Worm (Caenorhabditis elegans): ENCODE results near the gene nspc-20.
A peak's percentile ranks its signal among the peaks of the same experiment; 100 is the strongest.

Gene nspc-20

DNA sequence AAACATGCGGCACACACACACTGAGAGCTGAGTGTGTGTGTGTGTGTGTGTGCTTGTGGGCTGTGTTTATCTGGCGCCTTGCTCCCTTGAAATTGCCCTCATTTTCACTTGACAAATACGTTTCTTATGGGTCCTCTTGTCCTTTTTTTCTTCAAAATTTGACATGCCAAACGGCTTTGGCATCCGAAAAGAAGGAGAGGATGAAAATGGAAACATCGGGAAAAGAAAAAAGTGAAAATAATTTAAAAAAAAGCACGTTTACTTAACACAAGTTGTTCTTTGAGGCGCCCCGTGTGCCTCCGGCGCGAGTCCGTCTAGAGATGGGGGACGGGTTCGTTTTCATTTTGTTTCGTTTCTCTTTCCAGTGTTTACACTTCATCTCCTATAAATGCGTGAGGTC is 34.9 kb downstream of the nspc-20 start:
- TF ChIP-seq ztf-23 (GFP tag; IDR thresholded peaks at IDR 0.05) (no peak), med-1 (GFP tag; optimal IDR thresholded peaks at IDR 0.05; ENCODE audit: insufficient read depth) (no peak), cog-1 (tag; optimal IDR thresholded peaks at IDR 0.05) (no peak), ref-1 (GFP tag; conservative IDR thresholded peaks at IDR 0.05) (no peak), T22C8.4 (GFP tag; IDR thresholded peaks at IDR 0.05) (no peak), flt-1 (GFP tag; IDR thresholded peaks at IDR 0.05) (no peak)

DNA sequence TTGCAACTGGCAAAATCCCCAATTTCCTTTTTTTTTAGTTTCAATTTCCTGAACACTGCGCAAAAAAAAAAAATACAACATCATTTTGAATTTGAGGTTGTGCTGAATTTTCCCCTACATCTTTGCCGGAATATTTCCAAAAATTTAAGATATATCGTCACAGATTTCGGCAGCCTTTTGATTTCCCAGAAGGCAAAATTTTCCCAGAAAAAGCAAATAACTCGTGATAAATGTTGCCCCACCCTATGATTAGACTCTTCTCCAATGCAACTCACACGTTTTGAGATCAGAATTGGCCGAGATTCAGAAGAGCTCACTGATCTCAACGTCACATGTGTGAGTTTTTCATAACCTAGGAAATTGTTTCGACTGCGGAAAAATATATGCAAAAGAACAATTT is 37.6 kb downstream of the nspc-20 start:
- no peak for TF ChIP-seq ref-1 (GFP tag; conservative IDR thresholded peaks at IDR 0.05)
- no peak for TF ChIP-seq T22C8.4 (GFP tag; IDR thresholded peaks at IDR 0.05)
- no peak for TF ChIP-seq ztf-29 (GFP tag; IDR thresholded peaks at IDR 0.05)
- TF ChIP-seq klf-2 (GFP tag; conservative IDR thresholded peaks at IDR 0.05) = no peak
- TF ChIP-seq ztf-23 (GFP tag; IDR thresholded peaks at IDR 0.05) = no peak
- TF ChIP-seq tab-1 (GFP tag; IDR thresholded peaks at IDR 0.05) = no peak
- no peak for TF ChIP-seq cog-1 (tag; optimal IDR thresholded peaks at IDR 0.05)
- TF ChIP-seq flt-1 (GFP tag; IDR thresholded peaks at IDR 0.05) = no peak

DNA sequence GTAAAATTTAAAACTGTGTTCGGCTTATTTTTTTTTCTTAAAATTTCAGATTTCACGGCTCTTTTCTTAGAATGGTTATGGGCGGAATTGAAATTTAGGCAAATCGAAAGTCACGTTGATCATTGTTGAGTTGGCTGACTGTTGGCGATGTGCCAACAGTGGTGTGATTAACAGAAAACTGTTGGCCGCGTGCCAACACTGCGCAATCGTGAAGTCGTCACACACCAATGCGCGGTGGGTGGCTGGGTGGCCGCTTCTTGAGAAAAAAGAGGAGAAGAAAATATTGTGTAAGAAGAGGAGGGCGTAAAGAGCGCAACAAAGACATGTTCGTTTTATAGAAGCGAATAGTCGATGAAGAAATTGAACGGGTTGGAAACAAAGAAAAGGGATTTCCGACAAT is 38.9 kb downstream of the nspc-20 start:
- TF ChIP-seq flt-1 (GFP tag; IDR thresholded peaks at IDR 0.05) (peak; percentile 36; the same call in 1 of the 2 replicates), ztf-23 (GFP tag; IDR thresholded peaks at IDR 0.05) (0 out of 2 replicates have a peak, but pooled peaks have one; percentile 54), klf-2 (GFP tag; conservative IDR thresholded peaks at IDR 0.05) (no peak)

DNA sequence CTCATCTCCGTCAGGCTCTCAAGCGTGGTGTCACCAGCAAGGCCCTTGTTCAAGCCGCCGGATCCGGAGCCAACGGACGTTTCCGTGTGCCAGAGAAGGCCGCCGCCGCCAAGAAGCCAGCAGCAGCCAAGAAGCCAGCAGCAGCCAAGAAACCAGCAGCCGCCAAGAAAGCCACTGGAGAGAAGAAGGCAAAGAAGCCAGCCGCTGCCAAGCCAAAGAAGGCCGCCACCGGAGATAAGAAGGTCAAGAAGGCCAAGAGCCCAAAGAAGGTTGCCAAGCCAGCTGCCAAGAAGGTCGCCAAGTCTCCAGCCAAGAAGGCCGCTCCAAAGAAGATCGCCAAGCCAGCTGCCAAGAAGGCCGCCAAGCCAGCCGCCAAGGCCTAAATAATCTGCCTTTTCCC is 39.5 kb downstream of the nspc-20 start:
- TF ChIP-seq ztf-23 (GFP tag; IDR thresholded peaks at IDR 0.05) (0 out of 2 replicates have a peak, but pooled peaks have one; percentile 8), klf-2 (GFP tag; conservative IDR thresholded peaks at IDR 0.05) (no peak)

DNA sequence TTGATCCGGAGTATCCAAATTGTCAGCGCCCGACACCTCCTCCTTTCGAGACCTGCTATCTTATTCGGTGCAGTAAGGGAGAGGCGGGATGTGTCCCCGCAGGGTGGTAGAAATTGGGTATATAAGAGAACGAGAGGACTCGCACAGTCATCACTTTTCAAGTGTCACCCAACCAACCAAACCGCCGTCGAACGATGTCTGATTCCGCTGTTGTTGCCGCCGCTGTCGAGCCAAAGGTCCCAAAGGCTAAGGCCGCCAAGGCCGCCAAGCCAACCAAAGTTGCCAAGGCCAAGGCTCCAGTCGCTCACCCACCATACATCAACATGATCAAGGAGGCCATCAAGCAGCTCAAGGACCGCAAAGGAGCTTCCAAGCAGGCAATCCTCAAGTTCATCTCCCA is 40.1 kb downstream of the nspc-20 start, which contains the start of gene his-24:
Gene his-24, plus strand, starts transcription at position 150 of the 400 bp plus-strand sequence.
- TF ChIP-seq tab-1 (GFP tag; IDR thresholded peaks at IDR 0.05) = peak; percentile 45; the same call in 1 of the 2 replicates
- TF ChIP-seq med-1 (GFP tag; optimal IDR thresholded peaks at IDR 0.05; ENCODE audit: insufficient read depth) = no peak
- peak; percentile 83 for TF ChIP-seq flt-1 (GFP tag; IDR thresholded peaks at IDR 0.05)
- TF ChIP-seq T22C8.4 (GFP tag; IDR thresholded peaks at IDR 0.05) = 0 out of 2 replicates have a peak, but pooled peaks have one; percentile 36
- TF ChIP-seq ztf-23 (GFP tag; IDR thresholded peaks at IDR 0.05) = peak; percentile 71; the same call in 1 of the 2 replicates
- TF ChIP-seq ztf-29 (GFP tag; IDR thresholded peaks at IDR 0.05) = no peak
- peak; percentile 72 for TF ChIP-seq cog-1 (tag; optimal IDR thresholded peaks at IDR 0.05)
- peak; percentile 47; the same call in 1 of the 2 replicates for TF ChIP-seq klf-2 (GFP tag; conservative IDR thresholded peaks at IDR 0.05)
- TF ChIP-seq ref-1 (GFP tag; conservative IDR thresholded peaks at IDR 0.05) = no peak

DNA sequence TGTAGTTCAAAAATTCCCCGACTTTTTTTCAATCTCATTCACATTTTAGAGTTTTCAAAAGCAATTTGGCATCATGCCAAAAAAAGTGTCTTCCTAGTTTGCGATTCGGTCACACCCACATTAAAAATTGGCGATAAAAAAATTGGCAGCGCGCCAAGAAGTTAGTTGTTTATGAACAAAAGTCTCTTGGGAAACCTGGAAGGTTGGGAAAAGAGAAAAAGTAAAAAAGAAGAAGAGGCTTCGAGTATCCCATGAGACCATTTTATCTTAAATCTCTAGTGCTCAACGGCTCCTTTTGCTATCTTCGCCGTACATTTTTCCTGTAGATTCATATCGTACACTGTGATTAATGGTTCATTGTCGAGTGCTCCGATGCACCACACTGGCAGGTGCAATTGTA is 42.2 kb downstream of the nspc-20 start:
- TF ChIP-seq klf-2 (GFP tag; conservative IDR thresholded peaks at IDR 0.05) = no peak
- TF ChIP-seq cog-1 (tag; optimal IDR thresholded peaks at IDR 0.05) = no peak
- TF ChIP-seq tab-1 (GFP tag; IDR thresholded peaks at IDR 0.05) = no peak
- TF ChIP-seq ztf-29 (GFP tag; IDR thresholded peaks at IDR 0.05) = no peak
- TF ChIP-seq med-1 (GFP tag; optimal IDR thresholded peaks at IDR 0.05; ENCODE audit: insufficient read depth) = no peak
- no peak for TF ChIP-seq T22C8.4 (GFP tag; IDR thresholded peaks at IDR 0.05)
- TF ChIP-seq ref-1 (GFP tag; conservative IDR thresholded peaks at IDR 0.05) = no peak
- TF ChIP-seq flt-1 (GFP tag; IDR thresholded peaks at IDR 0.05) = no peak
- TF ChIP-seq ztf-23 (GFP tag; IDR thresholded peaks at IDR 0.05) = no peak

DNA sequence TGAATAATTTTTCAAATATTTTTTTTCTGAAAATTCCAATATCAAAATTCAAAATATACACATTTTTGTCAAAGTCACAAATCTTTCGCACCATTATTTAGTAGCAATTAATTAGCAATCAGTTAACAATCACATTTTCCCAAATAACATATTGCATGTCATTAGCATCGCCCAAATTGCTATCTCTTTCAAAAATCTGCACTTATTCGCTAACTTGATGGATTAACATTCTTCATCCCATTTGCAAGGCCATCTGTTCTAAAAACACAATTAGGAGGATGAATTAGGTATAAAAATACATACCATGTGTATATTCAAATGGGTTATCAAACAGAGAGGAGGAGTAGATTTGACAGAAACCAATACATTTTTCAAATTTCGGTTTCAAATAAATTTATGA is 42.7 kb downstream of the nspc-20 start:
- TF ChIP-seq ztf-23 (GFP tag; IDR thresholded peaks at IDR 0.05) (no peak), klf-2 (GFP tag; conservative IDR thresholded peaks at IDR 0.05) (no peak), ztf-29 (GFP tag; IDR thresholded peaks at IDR 0.05) (no peak), tab-1 (GFP tag; IDR thresholded peaks at IDR 0.05) (no peak), med-1 (GFP tag; optimal IDR thresholded peaks at IDR 0.05; ENCODE audit: insufficient read depth) (no peak), flt-1 (GFP tag; IDR thresholded peaks at IDR 0.05) (no peak), cog-1 (tag; optimal IDR thresholded peaks at IDR 0.05) (no peak), ref-1 (GFP tag; conservative IDR thresholded peaks at IDR 0.05) (no peak), T22C8.4 (GFP tag; IDR thresholded peaks at IDR 0.05) (no peak)

DNA sequence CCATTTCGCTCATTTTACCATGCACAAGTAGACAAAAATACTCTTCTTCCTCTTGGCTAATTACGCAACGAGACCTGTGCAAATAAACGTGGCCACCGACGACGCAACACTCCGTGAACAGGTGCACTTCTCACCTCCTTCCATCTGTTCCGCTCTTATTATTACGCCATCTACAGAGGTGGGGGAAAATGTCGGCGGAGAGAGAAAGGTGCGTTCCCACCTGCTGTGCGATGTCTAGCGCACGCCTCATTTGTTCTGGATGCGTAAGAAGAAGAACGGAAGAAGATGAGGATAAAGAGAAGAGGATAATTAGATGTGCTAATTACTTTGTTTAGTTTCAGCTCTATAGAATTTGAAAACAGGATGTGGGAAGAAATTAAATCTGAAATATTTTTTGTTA is 43.5 kb downstream of the nspc-20 start:
- TF ChIP-seq cog-1 (tag; optimal IDR thresholded peaks at IDR 0.05) (peak; percentile 17), flt-1 (GFP tag; IDR thresholded peaks at IDR 0.05) (peak; percentile 70; the same call in 1 of the 2 replicates), klf-2 (GFP tag; conservative IDR thresholded peaks at IDR 0.05) (no peak)

DNA sequence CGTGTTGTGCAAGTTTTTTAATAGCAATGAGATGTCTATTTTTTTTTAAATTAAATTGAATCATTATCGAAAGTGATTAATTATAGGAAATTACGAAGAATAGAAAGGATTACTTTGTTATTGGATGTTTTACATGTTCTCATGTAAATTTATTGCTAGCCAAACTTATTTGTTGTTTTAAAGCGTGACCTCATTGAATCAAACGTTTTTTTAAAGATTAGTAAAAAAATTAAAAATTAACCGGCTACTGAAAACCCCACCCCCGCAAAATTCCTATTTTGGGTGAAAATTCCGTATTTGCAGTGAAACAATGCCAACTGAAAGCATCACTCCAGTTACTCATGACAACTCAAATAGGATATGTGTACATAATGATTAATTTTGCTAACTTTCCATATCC is 45.2 kb downstream of the nspc-20 start, which contains the start of gene M163.8:
Gene M163.8, plus strand, starts transcription at position 301 of the 400 bp plus-strand sequence.
- TF ChIP-seq T22C8.4 (GFP tag; IDR thresholded peaks at IDR 0.05) = no peak
- TF ChIP-seq flt-1 (GFP tag; IDR thresholded peaks at IDR 0.05) = no peak
- no peak for TF ChIP-seq ztf-29 (GFP tag; IDR thresholded peaks at IDR 0.05)
- no peak for TF ChIP-seq ref-1 (GFP tag; conservative IDR thresholded peaks at IDR 0.05)
- TF ChIP-seq klf-2 (GFP tag; conservative IDR thresholded peaks at IDR 0.05) = no peak
- no peak for TF ChIP-seq cog-1 (tag; optimal IDR thresholded peaks at IDR 0.05)
- no peak for TF ChIP-seq ztf-23 (GFP tag; IDR thresholded peaks at IDR 0.05)
- no peak for TF ChIP-seq med-1 (GFP tag; optimal IDR thresholded peaks at IDR 0.05; ENCODE audit: insufficient read depth)
- TF ChIP-seq tab-1 (GFP tag; IDR thresholded peaks at IDR 0.05) = no peak

DNA sequence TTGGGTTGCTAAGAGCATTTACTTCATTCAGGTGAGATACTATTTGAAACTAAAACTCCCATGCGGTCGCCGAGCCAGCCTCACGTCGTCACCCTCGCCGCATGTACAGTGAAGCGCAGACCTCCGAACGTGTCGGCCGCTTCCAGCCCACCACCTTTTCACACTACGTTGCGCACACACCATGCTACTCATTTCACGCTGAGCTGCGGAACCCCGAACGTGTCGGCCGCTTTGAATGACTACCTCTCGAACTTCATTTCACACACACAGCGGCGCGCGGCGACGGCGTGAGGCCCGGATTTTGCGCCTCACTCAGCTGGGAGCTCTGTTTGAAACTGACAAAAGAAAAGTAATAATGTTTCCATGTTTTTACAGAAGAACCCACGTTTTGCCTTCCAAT is 48.4 kb downstream of the nspc-20 start:
- no peak for TF ChIP-seq T22C8.4 (GFP tag; IDR thresholded peaks at IDR 0.05)
- no peak for TF ChIP-seq ref-1 (GFP tag; conservative IDR thresholded peaks at IDR 0.05)
- no peak for TF ChIP-seq ztf-29 (GFP tag; IDR thresholded peaks at IDR 0.05)

DNA sequence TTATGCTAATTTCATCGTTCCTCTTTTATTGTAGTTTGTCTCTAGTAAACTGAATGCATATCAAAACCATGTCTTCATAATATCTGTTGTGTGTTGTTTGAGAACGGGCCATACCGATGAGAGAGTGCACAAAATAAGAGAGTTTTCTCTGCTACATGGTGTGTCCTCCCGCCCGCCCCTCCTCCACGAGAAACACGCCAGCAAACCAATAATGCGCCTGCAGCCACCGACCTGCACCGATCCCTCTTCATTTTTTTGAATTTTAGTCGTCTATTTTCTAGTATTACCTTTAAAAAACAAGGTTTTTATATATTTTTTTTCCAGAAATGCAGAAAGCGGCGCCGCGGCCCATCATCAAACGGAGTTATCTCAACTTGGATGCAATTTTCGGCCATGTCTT is 49.8 kb downstream of the nspc-20 start, which contains the start of gene gfi-3:
Gene gfi-3, plus strand, starts transcription at position 325 of the 400 bp plus-strand sequence.
- no peak for TF ChIP-seq ref-1 (GFP tag; conservative IDR thresholded peaks at IDR 0.05)
- TF ChIP-seq ztf-23 (GFP tag; IDR thresholded peaks at IDR 0.05) = peak; percentile 81
- no peak for TF ChIP-seq klf-2 (GFP tag; conservative IDR thresholded peaks at IDR 0.05)
- TF ChIP-seq ztf-29 (GFP tag; IDR thresholded peaks at IDR 0.05) = no peak
- TF ChIP-seq T22C8.4 (GFP tag; IDR thresholded peaks at IDR 0.05) = peak; percentile 13; the same call in 1 of the 2 replicates
- no peak; the same call in 1 of the 2 replicates for TF ChIP-seq flt-1 (GFP tag; IDR thresholded peaks at IDR 0.05)
- no peak for TF ChIP-seq cog-1 (tag; optimal IDR thresholded peaks at IDR 0.05)
- no peak for TF ChIP-seq tab-1 (GFP tag; IDR thresholded peaks at IDR 0.05)
- TF ChIP-seq med-1 (GFP tag; optimal IDR thresholded peaks at IDR 0.05; ENCODE audit: insufficient read depth) = peak; percentile 40
